Worm (Caenorhabditis elegans) whole organism, early embryonic: Measurements from ENCODE around the gene Y53F4B.17.

ENCODE experiments used
- aly-1 ChIP-seq: sonication (generic microtip); optimal IDR thresholded peaks from 2 replicates; lab custom pipeline; 2016; ENCODE audit warnings: missing genetic modification characterization, missing compliant biosample characterization
- ama-1 ChIP-seq: fragments of 150-350 bp; optimal IDR thresholded peaks from 2 replicates; lab custom pipeline; 2014
- ceh-13 ChIP-seq: fragments of 200-800 bp; sonication (Bioruptor generic); optimal IDR thresholded peaks from 2 replicates; lab custom pipeline; 2018; ENCODE audit warnings: mild to moderate bottlenecking, missing genetic modification characterization, missing compliant biosample characterization
- ets-7 ChIP-seq: sonication (generic microtip); optimal IDR thresholded peaks from 2 replicates; lab custom pipeline; 2016; ENCODE audit warnings: missing genotype, missing genetic modification characterization, missing compliant biosample characterization
- hmbx-1 ChIP-seq: sonication (generic microtip); optimal IDR thresholded peaks from 2 replicates; lab custom pipeline; 2016; ENCODE audit warnings: mild to moderate bottlenecking, missing genetic modification characterization, missing compliant biosample characterization
- hmg-4 ChIP-seq: fragments of 200-800 bp; sonication (Bioruptor generic); optimal IDR thresholded peaks from 2 replicates; lab custom pipeline; 2018; ENCODE audit warnings: mild to moderate bottlenecking, missing genetic modification characterization, missing compliant biosample characterization
- pes-1 ChIP-seq: fragments of 200-800 bp; sonication (Bioruptor generic); IDR thresholded peaks from 2 replicates; pipeline ENCODE4 v1.3.6; 2022; ENCODE audit warnings: missing genetic modification reagents, missing genetic modification characterization, missing compliant biosample characterization
- sea-1 ChIP-seq: fragments of 200-800 bp; sonication (Bioruptor generic); conservative IDR thresholded peaks from 2 replicates; pipeline ENCODE4 v1.3.6; 2022; ENCODE audit warnings: missing genetic modification characterization, missing compliant biosample characterization

- TF ChIP-seq hmbx-1 (tag; lab: Kevin White, UChicago) (no peak), ets-7 (tag; lab: Kevin White, UChicago) (no peak), ceh-13 (GFP tag; lab: Kevin White, UChicago) (no peak), ama-1 (lab: Kevin White, UChicago) (no peak), sea-1 (GFP tag; lab: Robert Waterston, UW) (no peak), aly-1 (tag; lab: Kevin White, UChicago) (no peak), hmg-4 (no peak), pes-1 (GFP tag; lab: Robert Waterston, UW) (no peak)
Observed at ce11 chrII:15015669-15016068, 42.8 kb upstream of the Y53F4B.17 start.
